Fruit fly (Drosophila melanogaster) whole organism, pupa: ENCODE data around the gene Scr.

Experiments
- CG10348 ChIP-seq: fragments of 200-800 bp; sonication (Bioruptor generic); IDR thresholded peaks from 2 replicates; pipeline ENCODE4 v1.3.6; 2022; ENCODE audit warnings: missing biosample characterization, missing genetic modification characterization
- CG13204 ChIP-seq: fragments of 200-800 bp; sonication (Bioruptor generic); optimal IDR thresholded peaks from 2 replicates; lab custom pipeline; 2018; ENCODE audit warnings: missing biosample characterization, mild to moderate bottlenecking, missing genetic modification characterization, moderate library complexity
- CG8159 ChIP-seq: fragments of 200-800 bp; sonication (Bioruptor generic); optimal IDR thresholded peaks from 3 replicates; lab custom pipeline; 2018; ENCODE audit warnings: missing biosample characterization, mild to moderate bottlenecking, missing genetic modification characterization, moderate library complexity
- CG8301 ChIP-seq: fragments of 200-800 bp; sonication (Bioruptor generic); optimal IDR thresholded peaks from 2 replicates; lab custom pipeline; 2018; ENCODE audit warnings: missing biosample characterization, mild to moderate bottlenecking, missing genetic modification characterization
- EcR ChIP-seq: fragments of 200-800 bp; sonication (Bioruptor generic); optimal IDR thresholded peaks from 3 replicates; lab custom pipeline; 2019; ENCODE audit warnings: missing biosample characterization, missing genetic modification characterization, mild to moderate bottlenecking, moderate library complexity, missing genetic modification reagents
- Ets98B ChIP-seq: fragments of 200-800 bp; sonication (Bioruptor generic); IDR thresholded peaks from 2 replicates; pipeline ENCODE4 v1.3.6; 2022; ENCODE audit warnings: missing biosample characterization, missing genetic modification characterization
- rn ChIP-seq: fragments of 200-800 bp; sonication (Bioruptor generic); IDR thresholded peaks from 2 replicates; pipeline ENCODE4 v1.3.6; 2022; ENCODE audit warnings: missing biosample characterization, missing genetic modification characterization

DNA sequence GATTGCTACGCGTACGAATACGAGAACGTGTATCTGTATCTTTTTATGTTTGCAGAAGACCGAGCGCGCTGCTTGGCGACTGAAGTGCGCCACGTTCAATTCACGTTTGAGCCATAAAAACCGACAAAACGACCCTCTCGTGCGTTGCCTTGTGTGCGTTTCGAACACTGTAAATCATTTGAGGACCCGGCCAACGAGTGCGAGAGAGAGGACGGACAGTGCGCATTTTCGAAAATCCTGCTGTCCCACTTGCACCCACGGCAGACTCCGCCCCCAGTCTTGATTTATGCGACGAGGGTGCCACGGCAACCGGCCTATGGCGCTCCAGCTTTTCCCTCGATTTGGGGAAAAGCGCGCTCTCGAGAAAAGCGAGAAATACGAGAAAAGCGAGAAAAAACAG lies at the start of gene Scr:
- no peak for TF ChIP-seq CG8301 (tag; lab: Kevin White, UChicago)
- TF ChIP-seq Ets98B, result no peak
- TF ChIP-seq rn, result no peak
- TF ChIP-seq CG10348 (GFP tag; lab: Robert Waterston, UW), result no peak
- TF ChIP-seq EcR (GFP tag; lab: Kevin White, UChicago), result no peak
- TF ChIP-seq CG13204, result no peak
- no peak for TF ChIP-seq CG8159 (tag; lab: Kevin White, UChicago)
